Worm (Caenorhabditis elegans): Measurements from ENCODE around the gene nse-4.

DNA sequence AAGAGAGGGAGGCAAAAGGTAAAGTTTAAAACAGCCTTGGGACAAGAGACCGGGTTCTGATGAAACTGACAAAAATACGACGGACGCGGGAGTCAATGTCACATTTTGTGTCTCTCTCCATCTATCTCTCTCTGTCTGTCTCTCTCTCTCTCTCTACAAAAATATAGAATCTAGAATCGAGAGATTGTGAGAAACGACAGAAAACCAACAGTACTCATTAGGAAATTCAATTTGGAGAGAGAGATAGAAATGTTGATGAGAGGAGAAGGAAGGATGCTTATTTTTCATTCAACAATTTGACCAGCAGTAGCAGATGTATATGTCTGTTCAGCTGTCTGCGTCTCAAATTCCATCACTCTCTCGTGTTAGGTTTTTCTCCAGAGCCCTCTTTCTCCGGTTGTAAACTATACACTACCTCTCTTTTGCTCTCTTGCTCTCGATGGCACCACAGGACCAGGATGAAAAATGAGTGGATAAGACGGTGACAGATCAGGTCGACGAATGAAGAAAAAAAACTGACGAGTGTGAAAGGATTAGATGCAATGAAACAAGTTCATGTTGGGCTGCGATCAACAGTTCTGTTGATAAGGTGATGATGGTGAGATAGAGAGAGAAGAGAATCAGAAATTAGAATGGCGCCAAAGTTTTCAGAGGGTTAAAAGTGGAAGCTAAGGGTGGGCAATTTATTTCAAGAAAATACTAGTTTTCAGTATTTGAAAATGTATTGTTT lies 9.1 kb downstream of the nse-4 start:
- TF ChIP-seq hmbx-1 (tag; optimal IDR thresholded peaks at IDR 0.05) (no peak), tbx-11 (GFP tag; IDR thresholded peaks at IDR 0.05) (no peak), ama-1 (optimal IDR thresholded peaks at IDR 0.05) (no peak), F13C5.2 (tag; optimal IDR thresholded peaks at IDR 0.05) (no peak), tbx-37 (GFP tag; conservative IDR thresholded peaks at IDR 0.05) (no peak), ceh-13 (GFP tag; optimal IDR thresholded peaks at IDR 0.05) (no peak), scrt-1 (GFP tag; IDR thresholded peaks at IDR 0.05) (no peak), B0310.2 (tag; optimal IDR thresholded peaks at IDR 0.05) (no peak), sea-1 (GFP tag; conservative IDR thresholded peaks at IDR 0.05) (no peak), tra-4 (tag; optimal IDR thresholded peaks at IDR 0.05) (no peak), aly-1 (tag; optimal IDR thresholded peaks at IDR 0.05) (no peak), flt-1 (GFP tag; IDR thresholded peaks at IDR 0.05) (no peak)

Data from whole organism, early embryonic.